Worm (Caenorhabditis elegans): ENCODE measurements around the gene K08H10.6.
A peak's percentile ranks its signal among the peaks of the same experiment; 100 is the strongest.
"Not testable (repeated sequence)": the region's sequence is repeated elsewhere in the genome, so short reads cannot be mapped to it uniquely, and the experiment has no call there.

The K08H10.6 gene

ce11 chrV:9983529-9983928 lies 12.2 kb downstream of the K08H10.6 start:
- TF ChIP-seq sem-4 (tag; optimal IDR thresholded peaks at IDR 0.05) (no peak), lin-11 (tag; optimal IDR thresholded peaks at IDR 0.05) (no peak), crh-2 (tag; optimal IDR thresholded peaks at IDR 0.05) (no peak), lsy-2 (tag; optimal IDR thresholded peaks at IDR 0.05) (peak in 1 of 2 experiments; percentile 25)

- TF ChIP-seq nhr-10 (tag; optimal IDR thresholded peaks at IDR 0.05) (no peak), ztf-1 (GFP tag; conservative IDR thresholded peaks at IDR 0.05) (no peak), nhr-129 (tag; optimal IDR thresholded peaks at IDR 0.05) (no peak), egl-27 (tag; optimal IDR thresholded peaks at IDR 0.05) (no peak)
These were observed 13.1 kb downstream of the K08H10.6 start, which contains the start of gene C27H6.9 for ce11 chrV:9982568-9982967. Gene C27H6.9, plus strand, starts transcription at chrV:9982868.

ce11 chrV:9980731-9981483 lies 14.8 kb downstream of the K08H10.6 start, which contains the start of the genes ruvb-1 and tofu-1:
Gene ruvb-1, minus strand, starts transcription at chrV:9980802.
Gene tofu-1, plus strand, starts transcription at chrV:9981147.
- TF ChIP-seq fos-1 (tag; optimal IDR thresholded peaks at IDR 0.05) (peak; percentile 26), nhr-129 (tag; optimal IDR thresholded peaks at IDR 0.05) (peak; percentile 22), unc-55 (GFP tag; optimal IDR thresholded peaks at IDR 0.05) (peak; percentile 58), gmeb-1 (tag; optimal IDR thresholded peaks at IDR 0.05) (peak; percentile 68), nhr-21 (tag; optimal IDR thresholded peaks at IDR 0.05) (peak; percentile 41), sem-4 (tag; optimal IDR thresholded peaks at IDR 0.05) (peak; percentile 40), egl-27 (tag; optimal IDR thresholded peaks at IDR 0.05) (peak; percentile 14), lin-11 (tag; optimal IDR thresholded peaks at IDR 0.05) (peak; percentile 56), blmp-1 (tag; optimal IDR thresholded peaks at IDR 0.05; ENCODE audit: insufficient read depth) (peak; percentile 5), lsy-2 (tag; optimal IDR thresholded peaks at IDR 0.05) (peak in 1 of 2 experiments; percentile 62), sma-3 (GFP tag; optimal IDR thresholded peaks at IDR 0.05) (peak; percentile 91), crh-2 (tag; optimal IDR thresholded peaks at IDR 0.05) (peak; percentile 65), sma-9 (GFP tag; optimal IDR thresholded peaks at IDR 0.05) (peak; percentile 22), F13H6.1 (tag; optimal IDR thresholded peaks at IDR 0.05) (peak; percentile 85), C34F6.9 (tag; optimal IDR thresholded peaks at IDR 0.05) (peak; percentile 58), lin-13 (GFP tag; optimal IDR thresholded peaks at IDR 0.05) (peak; percentile 80)
- not testable (repeated sequence) for TF ChIP-seq sma-9 (tag; optimal IDR thresholded peaks at IDR 0.05)

ce11 chrV:9978425-9978824 lies 17.3 kb downstream of the K08H10.6 start:
- TF ChIP-seq lsy-2 (tag; optimal IDR thresholded peaks at IDR 0.05) (peak in 1 of 2 experiments; percentile 36), fos-1 (tag; optimal IDR thresholded peaks at IDR 0.05) (no peak), C34F6.9 (tag; optimal IDR thresholded peaks at IDR 0.05) (peak; percentile 35), skn-1 (tag; optimal IDR thresholded peaks at IDR 0.05) (no peak), sma-3 (GFP tag; optimal IDR thresholded peaks at IDR 0.05) (no peak), nhr-12 (tag; optimal IDR thresholded peaks at IDR 0.05) (no peak), lin-13 (GFP tag; optimal IDR thresholded peaks at IDR 0.05) (no peak), elt-1 (tag; optimal IDR thresholded peaks at IDR 0.05) (no peak), lin-11 (tag; optimal IDR thresholded peaks at IDR 0.05) (no peak), nhr-23 (tag; optimal IDR thresholded peaks at IDR 0.05) (no peak), mdl-1 (tag; optimal IDR thresholded peaks at IDR 0.05) (peak in 1 of 2 experiments; percentile 15), sma-9 (GFP tag; optimal IDR thresholded peaks at IDR 0.05) (peak; percentile 22), sma-9 (tag; optimal IDR thresholded peaks at IDR 0.05) (no peak), mbf-1 (tag; optimal IDR thresholded peaks at IDR 0.05) (no peak), ceh-82 (tag; optimal IDR thresholded peaks at IDR 0.05) (no peak), gmeb-1 (tag; optimal IDR thresholded peaks at IDR 0.05) (no peak), lin-39 (tag; optimal IDR thresholded peaks at IDR 0.05) (no peak), nhr-237 (tag; optimal IDR thresholded peaks at IDR 0.05) (no peak), dmd-4 (tag; optimal IDR thresholded peaks at IDR 0.05) (no peak), Y55F3AM.14 (GFP tag; optimal IDR thresholded peaks at IDR 0.05) (no peak), ztf-11 (tag; optimal IDR thresholded peaks at IDR 0.05) (no peak), nhr-10 (tag; optimal IDR thresholded peaks at IDR 0.05) (no peak), nhr-129 (tag; optimal IDR thresholded peaks at IDR 0.05) (peak; percentile 33), nhr-21 (tag; optimal IDR thresholded peaks at IDR 0.05) (no peak), ztf-4 (tag; optimal IDR thresholded peaks at IDR 0.05) (no peak), zag-1 (tag; optimal IDR thresholded peaks at IDR 0.05) (peak; percentile 22), unc-62 (GFP tag; optimal IDR thresholded peaks at IDR 0.05) (no peak), peb-1 (tag; optimal IDR thresholded peaks at IDR 0.05) (no peak), R02D3.7 (tag; optimal IDR thresholded peaks at IDR 0.05) (no peak), crh-2 (tag; optimal IDR thresholded peaks at IDR 0.05) (peak; percentile 17), elt-3 (tag; optimal IDR thresholded peaks at IDR 0.05) (no peak), snpc-4 (tag; optimal IDR thresholded peaks at IDR 0.05) (no peak), unc-55 (GFP tag; optimal IDR thresholded peaks at IDR 0.05) (peak; percentile 80)

Data from whole organism, L2 larva.